Worm (Caenorhabditis elegans) whole organism, L4 larva: Measurements from ENCODE around the gene T28D9.4.
A peak's percentile ranks its signal among the peaks of the same experiment; 100 is the strongest.

Experiments used
- ceh-20 ChIP-seq: fragments of 200-800 bp; sonication (Bioruptor generic); IDR thresholded peaks from 2 replicates; pipeline ENCODE4 v1.3.6; 2022; ENCODE audit warnings: missing genetic modification reagents, missing genetic modification characterization, missing compliant biosample characterization
- daf-19 ChIP-seq: fragments of 200-800 bp; sonication (Bioruptor generic); conservative IDR thresholded peaks from 2 replicates; pipeline ENCODE4 v1.3.6; 2022; ENCODE audit warnings: missing genetic modification characterization, missing compliant biosample characterization
- egl-27 ChIP-seq: sonication (generic microtip); optimal IDR thresholded peaks from 3 replicates; lab custom pipeline; 2017; ENCODE audit warnings: missing biosample characterization, missing genetic modification reagents, missing genetic modification characterization
- fos-1 ChIP-seq: fragments of 150-350 bp; optimal IDR thresholded peaks from 2 replicates; lab custom pipeline; 2014; ENCODE audit warnings: missing biosample characterization, missing genetic modification characterization
- jun-1 ChIP-seq: fragments of 150-350 bp; optimal IDR thresholded peaks from 2 replicates; lab custom pipeline; 2014; ENCODE audit warnings: missing biosample characterization, missing genetic modification reagents, missing genetic modification characterization
- lin-13 ChIP-seq: fragments of 150-350 bp; optimal IDR thresholded peaks from 2 replicates; lab custom pipeline; 2014; ENCODE audit warnings: missing biosample characterization, missing genetic modification reagents, missing genetic modification characterization
- lin-15B ChIP-seq: fragments of 150-350 bp; sonication (generic microtip); optimal IDR thresholded peaks from 3 replicates; lab custom pipeline; 2014; ENCODE audit warnings: missing biosample characterization, missing genetic modification characterization
- mdl-1 ChIP-seq, 2 experiments: fragments of 150-350 bp in 1 of 2; sonication (generic microtip) in 1 of 2; optimal IDR thresholded peaks; 2 replicates each; lab custom pipeline; 2014 to 2017; ENCODE audit warnings: missing biosample characterization in 2 of 2, missing genetic modification characterization in 2 of 2
- mxl-2 ChIP-seq: fragments of 200-800 bp; sonication (Bioruptor generic); conservative IDR thresholded peaks from 2 replicates; pipeline ENCODE4 v1.3.6; 2022; ENCODE audit warnings: missing genetic modification reagents, missing genetic modification characterization, missing compliant biosample characterization
- nhr-11 ChIP-seq: fragments of 150-350 bp; optimal IDR thresholded peaks from 2 replicates; lab custom pipeline; 2014; ENCODE audit warnings: missing biosample characterization, missing genetic modification characterization
- rbr-2 ChIP-seq: sonication (generic microtip); optimal IDR thresholded peaks from 2 replicates; lab custom pipeline; 2016; ENCODE audit warnings: missing genotype, missing genetic modification characterization, missing compliant biosample characterization

DNA sequence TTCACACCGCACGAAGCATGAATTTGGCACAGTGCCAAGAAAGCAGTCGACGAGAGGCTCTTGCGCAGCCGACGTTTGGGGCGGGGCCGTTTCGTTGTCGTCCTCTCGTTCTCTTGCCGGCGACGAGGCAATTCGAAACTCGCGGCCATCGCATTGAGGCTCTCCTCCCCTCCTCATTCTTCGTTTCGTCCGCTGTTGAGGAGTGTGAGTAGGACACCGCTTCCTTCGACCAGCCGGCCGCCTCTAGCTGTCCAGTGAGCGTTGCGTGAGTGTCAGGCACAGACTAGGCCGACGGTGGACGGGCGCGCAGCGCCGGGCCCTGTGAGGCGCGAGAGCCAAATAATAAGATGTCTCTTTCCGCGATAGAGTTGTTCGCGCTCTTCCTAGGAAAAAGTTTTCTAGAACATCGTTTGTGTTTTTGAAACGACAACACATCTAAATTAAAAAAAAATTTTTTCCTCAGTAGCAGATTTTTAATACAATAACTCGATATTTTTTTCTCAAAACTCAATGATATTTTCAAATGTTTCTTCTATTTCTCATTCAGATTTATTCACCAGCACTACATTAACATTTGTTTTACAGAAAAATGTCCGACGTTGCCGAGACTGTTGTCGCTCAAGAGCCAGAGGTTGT is 15.2 kb downstream of the T28D9.4 start, which contains the start of the genes T28D9.11 and T28D9.1:
- TF ChIP-seq rbr-2 (tag; lab: Kevin White, UChicago): peak; percentile 64
- TF ChIP-seq daf-19: no peak
- TF ChIP-seq jun-1: no peak
- peak; percentile 68 for TF ChIP-seq lin-13
- TF ChIP-seq fos-1 (tag; lab: Kevin White, UChicago): no peak
- no peak for TF ChIP-seq egl-27 (tag; lab: Kevin White, UChicago)
- peak; percentile 63 for TF ChIP-seq ceh-20 (GFP tag; lab: Robert Waterston, UW)
- TF ChIP-seq lin-15B: no peak
- TF ChIP-seq nhr-11 (tag; lab: Kevin White, UChicago): peak; percentile 49
- peak in 1 of 2 experiments; percentile 27 for TF ChIP-seq mdl-1 (tag; optimal IDR thresholded peaks at IDR 0.05; lab: Kevin White, UChicago)
- TF ChIP-seq mxl-2 (GFP tag; lab: Robert Waterston, UW): no peak
